Worm (Caenorhabditis elegans) whole organism, midembryonic: ENCODE measurements around the gene vit-6.

Source experiments
- T22C8.4 ChIP-seq: fragments of 200-800 bp; sonication (Bioruptor generic); IDR thresholded peaks from 2 replicates; pipeline ENCODE4 v1.3.6; 2022; ENCODE audit warnings: missing genetic modification characterization, missing compliant biosample characterization
- cog-1 ChIP-seq: sonication (generic microtip); optimal IDR thresholded peaks from 2 replicates; lab custom pipeline; 2016; ENCODE audit warnings: missing genetic modification characterization, missing compliant biosample characterization
- flt-1 ChIP-seq: fragments of 200-800 bp; sonication (Bioruptor generic); IDR thresholded peaks from 2 replicates; pipeline ENCODE4 v1.3.6; 2022; ENCODE audit warnings: missing genetic modification characterization, missing compliant biosample characterization
- klf-2 ChIP-seq: fragments of 200-800 bp; sonication (Bioruptor generic); conservative IDR thresholded peaks from 2 replicates; pipeline ENCODE4 v1.3.6; 2022; ENCODE audit warnings: missing genetic modification reagents, missing genetic modification characterization, missing compliant biosample characterization
- med-1 ChIP-seq: sonication (generic microtip); optimal IDR thresholded peaks from 2 replicates; lab custom pipeline; 2017; ENCODE audit warnings: missing genetic modification characterization, mild to moderate bottlenecking, missing compliant biosample characterization, antibody characterized with exemption, missing genetic modification reagents; ENCODE audit not compliant: insufficient read depth
- ref-1 ChIP-seq: fragments of 200-800 bp; sonication (Bioruptor generic); conservative IDR thresholded peaks from 2 replicates; pipeline ENCODE4 v1.3.6; 2022; ENCODE audit warnings: missing genetic modification reagents, missing genetic modification characterization, missing compliant biosample characterization
- tab-1 ChIP-seq: fragments of 200-800 bp; sonication (Bioruptor generic); IDR thresholded peaks from 2 replicates; pipeline ENCODE4 v1.3.6; 2022; ENCODE audit warnings: missing genetic modification characterization, missing compliant biosample characterization
- ztf-23 ChIP-seq: fragments of 200-800 bp; sonication (Bioruptor generic); IDR thresholded peaks from 2 replicates; pipeline ENCODE4 v1.3.6; 2022; ENCODE audit warnings: missing genetic modification reagents, missing genetic modification characterization, missing compliant biosample characterization
- ztf-29 ChIP-seq: fragments of 200-800 bp; sonication (Bioruptor generic); IDR thresholded peaks from 2 replicates; pipeline ENCODE4 v1.3.6; 2022; ENCODE audit warnings: missing genetic modification reagents, missing genetic modification characterization, missing compliant biosample characterization

- TF ChIP-seq ztf-23 (GFP tag; lab: Robert Waterston, UW) (no peak), tab-1 (no peak), ref-1 (no peak), ztf-29 (GFP tag; lab: Robert Waterston, UW) (no peak), cog-1 (tag; lab: Kevin White, UChicago) (no peak), flt-1 (GFP tag; lab: Robert Waterston, UW) (no peak), med-1 (GFP tag; lab: Kevin White, UChicago) (no peak), T22C8.4 (no peak), klf-2 (no peak)
Observed at ce11 chrIV:8247341-8247740, 13.6 kb upstream of the vit-6 start.
